Fruit fly (Drosophila melanogaster) S2 (cell line): ENCODE results near the gene mrn.

Experiments used
- CG8478 ChIP-seq: fragments of >200 bp; optimal IDR thresholded peaks from 2 replicates; lab custom pipeline; 2018
- CTCF ChIP-seq, 2 experiments: fragments of >200 bp; optimal IDR thresholded peaks; 2 replicates each; lab custom pipeline; 2018

The mrn gene

DNA sequence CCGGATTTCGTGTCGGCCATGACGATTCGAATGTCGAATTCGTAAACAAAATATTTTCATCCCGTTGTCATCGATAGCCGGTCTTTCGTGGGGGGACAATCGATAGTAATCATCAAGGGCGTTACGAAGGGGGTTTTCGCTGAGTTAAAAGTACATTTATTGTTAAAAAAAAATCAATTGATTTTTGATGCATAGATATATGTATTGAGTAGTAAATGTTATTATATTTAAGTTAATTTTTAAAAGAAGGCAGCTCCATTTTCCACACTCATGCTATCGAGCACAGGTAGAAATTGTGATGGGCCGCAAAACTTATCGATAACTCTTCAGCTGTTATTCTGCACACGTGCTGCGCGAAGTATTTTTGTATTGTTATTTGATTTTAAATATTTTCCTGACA, at the start of gene mrn, which contains the start of gene CG12301:
TSS of gene mrn (minus strand) at position 51 of the 400 bp plus-strand sequence.
TSS of gene CG12301 (plus strand) at position 314 of the 400 bp plus-strand sequence.
- no peak for TF ChIP-seq CG8478 (lab: Kevin White, UChicago)
- no peak for TF ChIP-seq CTCF (optimal IDR thresholded peaks at IDR 0.05; lab: Kevin White, UChicago)

DNA sequence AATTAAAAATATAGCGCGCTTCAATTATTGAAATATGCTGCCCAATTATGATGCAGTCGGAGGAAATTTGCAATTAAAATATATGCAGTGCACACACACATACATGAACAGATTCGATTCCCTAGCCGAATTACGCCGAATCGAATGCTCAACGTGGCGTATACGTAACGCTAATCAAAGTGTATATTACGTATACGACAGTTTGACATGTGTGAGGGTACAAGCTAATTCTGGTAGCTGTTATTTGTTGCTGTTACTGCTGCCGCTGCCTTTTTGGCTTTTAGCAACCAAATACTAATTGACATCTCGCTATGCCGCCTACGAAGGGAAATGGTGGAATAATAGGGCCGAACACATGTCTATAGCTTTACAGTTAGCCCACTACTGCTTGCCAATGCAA, 47.0 kb upstream of the mrn start:
- TF ChIP-seq CTCF (optimal IDR thresholded peaks at IDR 0.05; lab: Kevin White, UChicago) (no peak), CG8478 (lab: Kevin White, UChicago) (no peak)

DNA sequence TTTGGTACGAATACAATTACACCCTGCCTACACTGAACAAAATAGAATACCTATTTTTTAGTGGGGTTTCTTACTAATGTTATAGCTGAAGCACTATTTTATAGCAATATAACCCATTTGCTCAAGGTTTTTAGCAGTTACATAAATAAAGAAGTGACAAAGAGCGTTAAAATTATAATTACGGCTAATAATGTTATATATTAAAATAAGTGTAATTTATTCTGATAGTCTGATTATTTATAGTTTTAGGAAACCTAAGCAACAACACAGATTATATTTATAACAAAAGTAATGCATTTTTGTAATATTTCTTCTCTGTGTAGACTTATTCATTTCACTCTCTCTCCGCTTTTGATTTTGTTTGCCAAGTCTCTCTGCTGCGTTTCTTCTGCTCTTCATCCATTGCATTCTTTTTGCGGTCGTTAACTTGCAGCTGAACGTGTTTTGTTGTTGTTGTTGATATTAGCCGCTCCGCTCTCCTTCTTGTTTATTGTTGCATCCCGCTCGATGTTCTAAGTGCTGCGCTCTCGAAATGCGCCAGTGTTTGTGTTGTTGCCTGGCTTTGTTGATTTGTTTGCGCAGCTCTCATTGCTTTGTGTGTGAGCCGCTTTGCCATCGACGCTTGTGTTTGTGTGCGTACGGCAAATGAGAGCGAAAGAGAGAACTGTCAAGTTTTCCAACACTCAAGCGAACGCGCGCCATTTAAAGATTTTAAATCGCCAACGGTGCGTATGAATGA, 45.5 kb upstream of the mrn start:
- TF ChIP-seq CG8478 (lab: Kevin White, UChicago) (no peak), CTCF (optimal IDR thresholded peaks at IDR 0.05; lab: Kevin White, UChicago) (no peak)

DNA sequence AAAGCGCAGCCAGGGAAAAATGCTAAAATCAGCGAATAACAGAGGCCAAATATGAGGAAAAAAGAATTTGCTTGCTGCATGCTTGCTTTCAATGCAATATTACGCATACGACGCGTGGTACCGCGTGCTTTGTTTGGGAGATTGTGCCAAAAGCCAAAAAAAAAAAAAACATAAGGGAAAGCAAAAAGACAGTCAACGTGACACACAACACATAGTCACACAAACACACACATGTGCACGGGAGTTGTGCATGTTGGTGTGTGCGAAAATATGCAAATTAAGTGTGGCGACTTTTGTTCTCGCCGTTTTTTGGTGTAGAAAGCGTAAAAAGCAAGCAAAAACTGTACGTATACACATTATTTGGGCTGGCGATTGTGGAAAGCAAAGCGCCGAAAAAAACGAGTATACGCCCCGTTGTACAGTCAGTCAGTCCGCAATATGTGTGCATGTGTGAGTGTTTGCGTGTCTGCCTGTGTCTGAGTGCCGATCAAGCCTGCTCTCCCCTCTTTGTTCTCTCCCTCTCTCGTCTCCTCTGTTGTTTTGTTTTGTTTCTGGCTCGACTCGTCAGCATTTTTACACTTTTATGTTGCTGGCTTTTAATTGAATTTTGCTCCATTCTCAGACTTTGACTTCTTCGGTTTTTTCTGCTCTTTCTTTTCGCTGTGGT, 44.7 kb upstream of the mrn start:
- no peak for TF ChIP-seq CG8478 (lab: Kevin White, UChicago)
- TF ChIP-seq CTCF (optimal IDR thresholded peaks at IDR 0.05; lab: Kevin White, UChicago) = no peak

DNA sequence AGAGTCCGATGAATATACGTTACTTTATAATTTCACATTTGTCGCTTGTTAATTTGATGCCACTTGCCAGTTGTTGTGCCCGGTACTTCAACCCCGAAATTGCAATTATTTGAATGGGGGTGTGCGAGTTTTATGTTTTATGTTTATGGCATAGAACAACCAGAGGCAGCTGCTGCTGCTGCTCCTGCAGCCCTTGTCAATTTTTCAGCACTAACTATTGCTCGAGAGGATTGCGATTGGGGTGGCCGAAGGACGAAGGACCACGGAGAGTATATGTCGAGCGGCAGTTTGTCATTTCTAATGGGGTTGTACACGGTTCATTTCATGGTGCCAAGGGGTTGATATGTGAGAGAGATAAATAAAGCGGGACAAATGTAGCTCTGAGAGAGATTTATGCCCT, 43.8 kb upstream of the mrn start:
- no peak for TF ChIP-seq CTCF (optimal IDR thresholded peaks at IDR 0.05; lab: Kevin White, UChicago)
- no peak for TF ChIP-seq CG8478 (lab: Kevin White, UChicago)

DNA sequence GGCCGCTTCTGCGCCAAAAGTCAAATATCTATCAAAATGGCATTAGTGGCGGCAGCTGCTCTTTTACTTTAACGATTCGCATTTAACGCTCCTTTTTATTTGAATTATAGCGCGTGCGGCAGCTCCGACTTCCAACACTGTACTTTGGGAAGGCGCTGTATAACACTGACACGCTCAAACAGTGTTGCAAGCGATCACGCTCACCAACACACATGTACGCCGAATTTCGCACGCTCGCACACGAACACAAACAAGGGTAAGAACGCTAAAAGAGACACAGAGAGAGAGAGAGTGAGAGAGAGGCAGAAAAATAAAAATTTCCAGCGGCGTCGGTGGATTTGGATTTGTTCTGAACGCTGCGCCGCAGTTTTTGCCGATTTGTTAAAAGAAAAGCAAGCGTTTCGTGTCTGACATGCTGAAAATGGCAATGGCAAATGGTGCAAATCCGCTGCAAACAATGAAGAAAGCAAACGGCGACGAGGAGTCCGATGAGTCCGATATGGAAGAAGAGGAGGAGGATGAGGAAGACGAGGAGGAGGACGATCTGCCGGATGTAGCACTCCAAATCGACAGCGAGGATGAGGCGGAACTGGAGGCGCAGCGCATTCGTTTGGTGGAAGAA, 39.4 kb upstream of the mrn start, which contains the start of gene Phs:
TSS of gene Phs (plus strand) at position 276 of the 622 bp plus-strand sequence.
- TF ChIP-seq CG8478 (lab: Kevin White, UChicago) = no peak
- TF ChIP-seq CTCF (optimal IDR thresholded peaks at IDR 0.05; lab: Kevin White, UChicago) = peak in 1 of 2 experiments; percentile 11

DNA sequence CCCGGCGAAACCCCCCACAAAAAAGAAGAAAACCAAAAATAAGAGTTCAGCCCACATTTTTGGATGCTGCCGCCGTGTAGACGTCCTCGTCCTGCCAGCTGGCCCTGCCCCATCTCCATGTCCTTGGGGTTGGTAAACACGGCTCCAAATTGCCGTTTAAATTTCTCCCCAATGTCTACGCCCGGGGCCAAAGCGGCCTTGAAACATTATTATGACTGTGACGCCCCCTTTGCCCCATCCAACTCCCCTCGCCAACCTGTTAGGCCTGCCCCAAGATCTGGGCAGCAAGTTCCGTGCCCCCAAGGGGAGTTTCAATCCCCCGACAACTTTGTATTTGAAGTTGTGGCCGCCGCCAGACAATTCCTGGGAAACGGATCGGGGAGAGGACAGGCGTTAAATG, 36.6 kb upstream of the mrn start:
- no peak for TF ChIP-seq CTCF (optimal IDR thresholded peaks at IDR 0.05; lab: Kevin White, UChicago)

DNA sequence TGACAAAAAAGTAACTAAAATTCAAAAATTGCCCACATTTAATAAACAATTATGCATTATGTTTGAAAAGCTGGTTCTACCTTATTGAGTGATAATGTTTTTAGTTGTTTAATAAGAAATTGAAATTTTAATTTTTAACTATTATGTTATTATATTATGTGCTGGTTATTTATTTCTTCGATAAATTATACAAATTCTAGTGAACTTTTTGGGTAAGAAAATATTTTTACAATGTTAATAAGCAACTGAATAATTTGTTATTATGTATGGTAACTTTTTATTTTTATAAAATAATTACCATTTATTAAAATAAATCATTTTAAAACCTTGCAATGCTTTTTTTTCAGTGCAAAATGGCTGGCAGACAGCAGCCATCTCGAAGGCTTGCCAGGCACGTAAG, 36.2 kb upstream of the mrn start:
- TF ChIP-seq CG8478 (lab: Kevin White, UChicago) (no peak), CTCF (optimal IDR thresholded peaks at IDR 0.05; lab: Kevin White, UChicago) (no peak)

DNA sequence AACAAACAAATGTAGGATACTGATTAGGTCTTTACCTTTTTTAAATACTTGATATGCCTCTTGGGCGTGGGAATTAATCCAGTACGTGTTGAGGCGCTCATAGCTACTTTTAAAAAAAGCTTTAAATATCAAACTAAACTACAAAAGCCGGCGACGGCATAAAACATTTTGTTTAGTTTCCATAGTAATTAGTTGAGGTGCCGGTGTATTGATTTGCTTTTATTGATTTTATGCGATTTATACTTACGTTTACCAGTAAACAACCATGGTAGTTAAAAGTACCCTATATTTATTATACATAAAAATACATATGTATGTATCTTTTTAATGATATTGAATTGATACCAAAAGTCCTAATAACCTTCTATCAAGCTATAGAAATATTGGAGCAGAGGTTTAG, 32.4 kb upstream of the mrn start, which contains the start of gene CG13449:
TSS of gene CG13449 (minus strand) at position 101 of the 400 bp plus-strand sequence.
- TF ChIP-seq CTCF (optimal IDR thresholded peaks at IDR 0.05; lab: Kevin White, UChicago) (no peak), CG8478 (lab: Kevin White, UChicago) (no peak)

DNA sequence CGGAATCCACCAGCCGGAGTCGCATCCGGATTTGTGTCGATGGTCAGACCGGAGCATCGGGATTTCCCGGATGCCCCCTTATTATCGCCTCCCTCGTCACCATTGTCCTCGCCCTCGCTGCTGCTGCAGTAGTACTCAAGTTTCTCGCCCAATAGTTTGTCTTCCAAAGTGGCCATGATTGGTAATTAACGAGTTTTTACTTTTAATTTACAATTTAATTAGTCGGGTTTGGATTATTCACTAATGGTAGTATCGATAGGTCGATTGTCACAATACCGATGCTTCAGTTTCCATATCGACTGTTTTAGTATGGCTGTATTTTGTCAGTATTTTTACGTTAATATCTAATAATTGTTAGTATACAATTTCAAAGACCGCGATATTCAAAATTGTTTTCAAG, 29.8 kb upstream of the mrn start, which contains the start of gene CG7650:
TSS of gene CG7650 (minus strand) at position 278 of the 400 bp plus-strand sequence.
- TF ChIP-seq CG8478 (lab: Kevin White, UChicago) (no peak), CTCF (optimal IDR thresholded peaks at IDR 0.05; lab: Kevin White, UChicago) (no peak)

DNA sequence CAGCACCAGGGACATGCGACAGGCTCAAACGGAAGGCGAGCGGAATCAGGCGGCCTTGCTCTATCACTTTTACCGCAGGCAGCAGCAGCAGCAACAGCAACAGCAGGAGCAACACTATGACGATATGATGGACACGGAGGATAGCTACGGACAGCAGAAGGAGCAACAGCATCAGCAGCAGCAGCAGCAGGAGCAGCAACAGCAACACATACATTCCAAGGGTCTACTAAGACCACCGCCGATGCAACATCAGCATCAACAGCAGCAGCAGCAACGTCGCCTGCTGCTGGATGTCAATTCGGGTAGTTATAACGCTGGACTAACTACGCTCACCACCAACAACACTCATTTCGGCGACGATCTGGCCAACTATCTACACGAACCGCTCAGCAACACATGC, 24.6 kb upstream of the mrn start:
- TF ChIP-seq CTCF (optimal IDR thresholded peaks at IDR 0.05; lab: Kevin White, UChicago) (no peak), CG8478 (lab: Kevin White, UChicago) (no peak)

DNA sequence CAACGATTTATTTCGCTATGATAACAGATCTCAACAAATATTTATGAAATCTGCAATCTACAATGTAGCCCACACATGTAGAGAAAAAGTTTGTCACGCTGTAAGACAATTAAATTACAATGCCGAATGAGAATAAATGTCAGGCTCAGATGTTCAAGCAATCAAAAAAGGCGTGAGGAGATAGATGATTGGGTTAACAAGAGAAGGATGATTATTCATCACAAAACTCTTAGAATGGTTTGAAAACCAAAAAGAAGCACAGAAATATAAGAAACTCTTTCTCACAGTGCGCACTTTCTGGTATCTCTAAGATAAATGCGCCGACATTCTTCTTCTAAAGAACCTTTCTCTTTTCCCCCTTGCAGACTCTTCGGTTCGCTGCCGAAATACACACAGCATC, 19.7 kb upstream of the mrn start:
- TF ChIP-seq CTCF (optimal IDR thresholded peaks at IDR 0.05; lab: Kevin White, UChicago) = no peak
- no peak for TF ChIP-seq CG8478 (lab: Kevin White, UChicago)

DNA sequence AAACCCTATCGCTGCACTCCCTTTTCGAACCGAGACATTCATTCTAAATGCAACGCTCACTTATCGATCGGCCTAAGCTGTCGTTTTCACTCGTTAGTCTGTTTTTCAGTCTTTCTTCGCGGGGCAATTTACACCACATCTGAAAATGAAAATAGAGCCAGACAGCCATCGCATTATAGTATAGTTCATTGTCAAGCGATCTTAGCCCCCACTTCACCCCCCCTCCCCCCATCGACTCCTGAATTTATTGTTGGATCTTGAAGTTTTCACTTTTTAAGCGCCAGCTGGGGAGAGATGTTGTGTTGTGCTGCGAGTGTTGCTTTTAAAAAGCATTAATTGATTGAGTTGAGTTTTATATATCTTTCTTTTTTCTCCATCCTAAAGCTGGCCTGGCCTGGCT, 18.9 kb upstream of the mrn start:
- no peak for TF ChIP-seq CG8478 (lab: Kevin White, UChicago)
- TF ChIP-seq CTCF (optimal IDR thresholded peaks at IDR 0.05; lab: Kevin White, UChicago) = no peak

DNA sequence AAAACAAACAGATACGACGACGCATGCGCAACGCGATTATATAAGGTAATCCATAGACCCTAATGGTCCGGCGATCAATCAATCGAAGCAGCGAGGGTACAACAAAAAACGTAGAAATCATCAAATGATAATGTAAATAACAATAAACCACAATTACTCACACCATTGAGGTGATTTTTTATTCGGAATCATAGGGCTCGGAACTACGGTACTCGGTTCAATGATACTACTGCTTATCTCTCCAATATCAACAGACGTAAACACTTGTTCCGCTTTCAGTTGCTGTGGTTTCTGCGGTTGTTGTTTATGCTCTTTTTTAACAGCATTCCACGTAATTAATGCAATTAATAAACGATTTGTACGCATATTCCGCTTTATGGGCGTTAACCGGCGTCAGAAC, 17.6 kb upstream of the mrn start:
- TF ChIP-seq CG8478 (lab: Kevin White, UChicago) (no peak), CTCF (optimal IDR thresholded peaks at IDR 0.05; lab: Kevin White, UChicago) (no peak)
